Worm (Caenorhabditis elegans) whole organism, late embryonic: ENCODE measurements around the gene grd-1.
A peak's percentile ranks its signal among the peaks of the same experiment; 100 is the strongest.

Source experiments
- K02D7.2 ChIP-seq: sonication (generic microtip); optimal IDR thresholded peaks from 2 replicates; lab custom pipeline; 2017; ENCODE audit warnings: mild to moderate bottlenecking, missing genetic modification characterization, missing compliant biosample characterization
- K09A11.1 ChIP-seq: sonication (generic microtip); optimal IDR thresholded peaks from 2 replicates; lab custom pipeline; 2017; ENCODE audit warnings: antibody characterized with exemption, mild to moderate bottlenecking, missing genetic modification characterization, missing compliant biosample characterization; ENCODE audit not compliant: insufficient read depth
- T23F11.4 ChIP-seq: fragments of 200-800 bp; sonication (Bioruptor generic); optimal IDR thresholded peaks from 2 replicates; lab custom pipeline; 2018; ENCODE audit warnings: mild to moderate bottlenecking, missing genetic modification characterization, missing compliant biosample characterization
- ahr-1 ChIP-seq: sonication (generic microtip); optimal IDR thresholded peaks from 2 replicates; lab custom pipeline; 2016; ENCODE audit warnings: missing genetic modification characterization, missing compliant biosample characterization
- ama-1 ChIP-seq: fragments of 150-350 bp; optimal IDR thresholded peaks from 2 replicates; lab custom pipeline; 2014
- ceh-14 ChIP-seq: sonication (generic microtip); optimal IDR thresholded peaks from 2 replicates; lab custom pipeline; 2016; ENCODE audit warnings: missing genotype, missing genetic modification characterization, missing compliant biosample characterization
- ceh-18 ChIP-seq: sonication (generic microtip); optimal IDR thresholded peaks from 2 replicates; lab custom pipeline; 2016; ENCODE audit warnings: missing genetic modification characterization, missing compliant biosample characterization
- ceh-22 ChIP-seq: sonication (generic microtip); optimal IDR thresholded peaks from 2 replicates; lab custom pipeline; 2017; ENCODE audit warnings: missing biosample characterization, missing genetic modification characterization
- ceh-24 ChIP-seq: sonication (generic microtip); optimal IDR thresholded peaks from 2 replicates; lab custom pipeline; 2016; ENCODE audit warnings: mild to moderate bottlenecking, missing genetic modification characterization, missing compliant biosample characterization
- ceh-30 ChIP-seq: fragments of 150-350 bp; optimal IDR thresholded peaks from 2 replicates; lab custom pipeline; 2014; ENCODE audit warnings: missing biosample characterization, missing genetic modification characterization
- ceh-31 ChIP-seq: sonication (generic microtip); optimal IDR thresholded peaks from 2 replicates; lab custom pipeline; 2016; ENCODE audit warnings: missing genetic modification characterization, missing compliant biosample characterization
- ceh-34 ChIP-seq: sonication (generic microtip); optimal IDR thresholded peaks from 2 replicates; lab custom pipeline; 2016; ENCODE audit warnings: mild to moderate bottlenecking, missing genetic modification characterization, missing compliant biosample characterization
- ceh-48 ChIP-seq: sonication (generic microtip); optimal IDR thresholded peaks from 2 replicates; lab custom pipeline; 2016; ENCODE audit warnings: missing genetic modification characterization, inconsistent platforms, missing compliant biosample characterization
- ceh-9 ChIP-seq: sonication (generic microtip); optimal IDR thresholded peaks from 2 replicates; lab custom pipeline; 2016; ENCODE audit warnings: mild to moderate bottlenecking, missing genetic modification characterization, inconsistent platforms, missing compliant biosample characterization
- che-1 ChIP-seq: sonication (generic microtip); optimal IDR thresholded peaks from 2 replicates; lab custom pipeline; 2016; ENCODE audit warnings: mild to moderate bottlenecking, missing genetic modification characterization, missing compliant biosample characterization
- dmd-4 ChIP-seq: sonication (generic microtip); optimal IDR thresholded peaks from 2 replicates; lab custom pipeline; 2016; ENCODE audit warnings: borderline replicate concordance, missing genetic modification characterization, missing compliant biosample characterization
- dve-1 ChIP-seq: sonication (generic microtip); optimal IDR thresholded peaks from 2 replicates; lab custom pipeline; 2017; ENCODE audit warnings: antibody characterized with exemption, mild to moderate bottlenecking, missing genetic modification characterization, missing compliant biosample characterization
- ets-4 ChIP-seq: sonication (generic microtip); optimal IDR thresholded peaks from 2 replicates; lab custom pipeline; 2016; ENCODE audit warnings: missing genetic modification characterization, missing compliant biosample characterization
- fkh-10 ChIP-seq: fragments of 150-350 bp; optimal IDR thresholded peaks from 2 replicates; lab custom pipeline; 2014; ENCODE audit warnings: missing biosample characterization, missing genetic modification reagents, missing genetic modification characterization
- fkh-6 ChIP-seq: sonication (generic microtip); optimal IDR thresholded peaks from 2 replicates; lab custom pipeline; 2016; ENCODE audit warnings: missing genetic modification characterization, missing compliant biosample characterization
- gmeb-2 ChIP-seq: sonication (generic microtip); optimal IDR thresholded peaks from 2 replicates; lab custom pipeline; 2016; ENCODE audit warnings: missing genetic modification characterization, inconsistent platforms, missing compliant biosample characterization
- hlh-13 ChIP-seq: fragments of 200-800 bp; sonication (Bioruptor generic); optimal IDR thresholded peaks from 2 replicates; lab custom pipeline; 2018; ENCODE audit warnings: mild to moderate bottlenecking, missing genetic modification characterization, missing compliant biosample characterization
- hlh-8 ChIP-seq: sonication (generic microtip); optimal IDR thresholded peaks from 2 replicates; lab custom pipeline; 2016; ENCODE audit warnings: missing genotype, missing genetic modification characterization, missing compliant biosample characterization
- madf-2 ChIP-seq: sonication (generic microtip); optimal IDR thresholded peaks from 2 replicates; lab custom pipeline; 2017; ENCODE audit warnings: missing genetic modification characterization, missing compliant biosample characterization
- npax-4 ChIP-seq: sonication (generic microtip); optimal IDR thresholded peaks from 2 replicates; lab custom pipeline; 2016; ENCODE audit warnings: missing genetic modification characterization, missing compliant biosample characterization
- pag-3 ChIP-seq: sonication (generic microtip); optimal IDR thresholded peaks from 2 replicates; lab custom pipeline; 2016; ENCODE audit warnings: missing compliant biosample characterization, missing genetic modification characterization, borderline replicate concordance
- pax-1 ChIP-seq: fragments of 150-350 bp; optimal IDR thresholded peaks from 2 replicates; lab custom pipeline; 2014; ENCODE audit warnings: missing biosample characterization, missing genetic modification characterization
- pha-2 ChIP-seq: sonication (generic microtip); optimal IDR thresholded peaks from 2 replicates; lab custom pipeline; 2017; ENCODE audit warnings: mild to moderate bottlenecking, missing genetic modification characterization, missing compliant biosample characterization
- ref-2 ChIP-seq: sonication (generic microtip); optimal IDR thresholded peaks from 2 replicates; lab custom pipeline; 2016; ENCODE audit warnings: missing genetic modification characterization, missing compliant biosample characterization
- sdc-2 ChIP-seq: sonication (generic microtip); optimal IDR thresholded peaks from 2 replicates; lab custom pipeline; 2016; ENCODE audit warnings: missing genotype, missing genetic modification characterization, missing compliant biosample characterization
- sox-2 ChIP-seq: fragments of 200-800 bp; sonication (Bioruptor generic); IDR thresholded peaks from 2 replicates; pipeline ENCODE4 v1.3.6; 2022; ENCODE audit warnings: missing genetic modification reagents, missing genetic modification characterization, missing compliant biosample characterization
- sox-4 ChIP-seq: sonication (generic microtip); optimal IDR thresholded peaks from 2 replicates; lab custom pipeline; 2017; ENCODE audit warnings: mild to moderate bottlenecking, missing genetic modification characterization, inconsistent platforms, missing compliant biosample characterization
- ttx-3 ChIP-seq: sonication (generic microtip); optimal IDR thresholded peaks from 2 replicates; lab custom pipeline; 2016; ENCODE audit warnings: missing genetic modification reagents, missing genetic modification characterization, missing compliant biosample characterization
- unc-3 ChIP-seq, 2 experiments: fragments of 200-800 bp in 1 of 2; sonication (Bioruptor generic) in 1 of 2; sonication (generic microtip) in 1 of 2; conservative IDR thresholded peaks in 1 of 2; optimal IDR thresholded peaks in 1 of 2; 2 replicates each; pipeline versions ENCODE4 v1.3.6 to Lab custom; 2016 to 2022; ENCODE audit warnings: missing compliant biosample characterization in 2 of 2, missing genetic modification characterization in 2 of 2, missing genetic modification reagents in 1 of 2
- unc-42 ChIP-seq: sonication (generic microtip); optimal IDR thresholded peaks from 2 replicates; lab custom pipeline; 2016; ENCODE audit warnings: missing genotype, missing genetic modification characterization, missing compliant biosample characterization
- unc-55 ChIP-seq: sonication (generic microtip); optimal IDR thresholded peaks from 2 replicates; lab custom pipeline; 2017; ENCODE audit warnings: missing biosample characterization, missing genetic modification reagents, missing genetic modification characterization
- unc-86 ChIP-seq: sonication (generic microtip); optimal IDR thresholded peaks from 2 replicates; lab custom pipeline; 2016; ENCODE audit warnings: missing genetic modification characterization, missing compliant biosample characterization
- zip-5 ChIP-seq: sonication (generic microtip); optimal IDR thresholded peaks from 2 replicates; lab custom pipeline; 2016; ENCODE audit warnings: missing genetic modification characterization, missing compliant biosample characterization
- ztf-16 ChIP-seq: sonication (generic microtip); optimal IDR thresholded peaks from 2 replicates; lab custom pipeline; 2017; ENCODE audit warnings: missing genetic modification characterization, missing compliant biosample characterization

The grd-1 gene

DNA sequence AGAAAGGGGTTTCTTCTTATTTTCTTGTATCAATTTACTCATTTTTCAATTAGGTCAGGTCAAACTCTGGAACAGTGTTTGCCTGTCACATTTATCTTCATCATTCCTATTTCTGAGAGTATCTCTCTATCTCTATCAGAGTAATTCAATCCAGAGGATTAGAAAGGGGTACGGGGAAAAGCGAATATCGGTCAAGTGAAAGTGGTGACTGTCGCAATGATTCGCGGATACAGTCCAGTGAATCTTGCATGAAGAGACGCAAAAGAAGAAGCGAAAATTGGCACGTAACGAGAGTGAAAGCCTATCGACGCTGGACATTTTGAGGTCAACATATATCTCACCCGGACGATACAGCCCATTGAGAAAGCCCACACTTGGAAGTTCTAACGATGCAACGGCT, 44.4 kb upstream of the grd-1 start, which contains the start of gene lpr-4:
TSS of gene lpr-4 (plus strand) at position 328 of the 400 bp plus-strand sequence.
- TF ChIP-seq pha-2 (tag; lab: Kevin White, UChicago) (no peak), sox-4 (tag; lab: Kevin White, UChicago) (no peak), sdc-2 (tag; lab: Kevin White, UChicago) (no peak), ref-2 (tag; lab: Kevin White, UChicago) (peak; percentile 17), unc-55 (peak; percentile 21), pag-3 (tag; lab: Kevin White, UChicago) (no peak), ama-1 (lab: Kevin White, UChicago) (no peak)
- TF ChIP-seq, all 69 proteins: peak for 2

DNA sequence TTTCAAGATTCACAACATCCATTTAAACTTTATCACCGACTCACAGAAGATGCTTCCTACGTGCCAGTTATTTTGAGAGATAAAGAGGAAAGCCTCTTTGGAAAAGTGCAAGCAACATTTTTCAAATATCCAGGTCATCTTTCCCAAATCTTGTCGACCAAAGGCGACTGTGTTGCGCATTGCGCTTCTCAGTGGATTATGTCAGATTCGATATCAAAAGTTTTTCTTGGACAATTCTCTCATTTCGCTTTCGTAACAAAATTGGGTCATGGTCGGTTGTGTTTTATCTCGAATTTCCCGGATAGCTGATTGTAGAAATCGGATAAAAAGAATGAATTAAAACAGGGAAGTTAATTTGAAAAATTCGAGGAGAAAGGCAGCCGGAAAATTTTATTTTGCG, 42.0 kb upstream of the grd-1 start:
- TF ChIP-seq K02D7.2 (tag; lab: Kevin White, UChicago), result no peak
- TF ChIP-seq dmd-4 (tag; lab: Kevin White, UChicago), result no peak
- TF ChIP-seq madf-2 (tag; lab: Kevin White, UChicago), result no peak
- TF ChIP-seq fkh-6 (tag; lab: Kevin White, UChicago), result no peak
- no peak for TF ChIP-seq ttx-3 (tag; lab: Kevin White, UChicago)
- no peak for TF ChIP-seq ceh-24 (tag; lab: Kevin White, UChicago)
- TF ChIP-seq sox-4 (tag; lab: Kevin White, UChicago), result no peak
- no peak for TF ChIP-seq unc-42 (tag; lab: Kevin White, UChicago)

DNA sequence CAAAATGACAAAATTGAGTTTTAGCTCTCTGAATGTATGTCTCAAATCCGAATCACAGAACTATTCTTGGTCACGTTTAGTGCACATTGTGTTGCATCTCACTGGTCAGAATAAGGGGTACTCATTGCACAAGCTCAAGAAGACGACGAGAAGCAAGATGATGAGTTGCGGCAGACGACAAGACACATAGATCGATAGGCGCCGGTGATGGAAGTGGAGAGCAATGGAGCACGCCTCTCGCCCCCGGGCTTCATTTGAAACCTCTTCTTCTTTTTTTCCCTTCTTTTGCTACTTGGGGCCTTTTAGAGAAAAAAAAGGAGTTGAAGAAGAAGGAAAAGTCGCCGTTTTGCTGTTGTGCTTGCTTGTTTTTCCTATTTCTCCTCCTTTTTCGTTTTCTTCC, 40.9 kb upstream of the grd-1 start, which contains the start of gene apt-9:
TSS of gene apt-9 (plus strand) at position 194 of the 400 bp plus-strand sequence.
- no peak for TF ChIP-seq K02D7.2 (tag; lab: Kevin White, UChicago)
- TF ChIP-seq ceh-30 (tag; lab: Kevin White, UChicago), result no peak
- TF ChIP-seq hlh-13 (GFP tag; lab: Kevin White, UChicago), result no peak
- TF ChIP-seq ceh-9, result no peak
- no peak for TF ChIP-seq hlh-8 (tag; lab: Kevin White, UChicago)
- TF ChIP-seq ets-4 (tag; lab: Kevin White, UChicago), result no peak
- peak; percentile 43 for TF ChIP-seq unc-42 (tag; lab: Kevin White, UChicago)
- TF ChIP-seq ttx-3 (tag; lab: Kevin White, UChicago), result no peak
- TF ChIP-seq ceh-14, result peak; percentile 3
- no peak for TF ChIP-seq pax-1 (tag; lab: Kevin White, UChicago)
- TF ChIP-seq ceh-31 (tag; lab: Kevin White, UChicago), result peak; percentile 10
- no peak for TF ChIP-seq K09A11.1 (tag; lab: Kevin White, UChicago)
- TF ChIP-seq ceh-48 (tag; lab: Kevin White, UChicago), result peak; percentile 65
- TF ChIP-seq ceh-34, result no peak
- no peak for TF ChIP-seq sox-2 (GFP tag; lab: Robert Waterston, UW)
- TF ChIP-seq gmeb-2 (tag; lab: Kevin White, UChicago), result no peak
- no peak for TF ChIP-seq ceh-18
- TF ChIP-seq ceh-22 (tag; lab: Kevin White, UChicago), result no peak
- no peak for TF ChIP-seq zip-5 (tag; lab: Kevin White, UChicago)
- no peak for TF ChIP-seq fkh-10 (GFP tag; lab: Kevin White, UChicago)

DNA sequence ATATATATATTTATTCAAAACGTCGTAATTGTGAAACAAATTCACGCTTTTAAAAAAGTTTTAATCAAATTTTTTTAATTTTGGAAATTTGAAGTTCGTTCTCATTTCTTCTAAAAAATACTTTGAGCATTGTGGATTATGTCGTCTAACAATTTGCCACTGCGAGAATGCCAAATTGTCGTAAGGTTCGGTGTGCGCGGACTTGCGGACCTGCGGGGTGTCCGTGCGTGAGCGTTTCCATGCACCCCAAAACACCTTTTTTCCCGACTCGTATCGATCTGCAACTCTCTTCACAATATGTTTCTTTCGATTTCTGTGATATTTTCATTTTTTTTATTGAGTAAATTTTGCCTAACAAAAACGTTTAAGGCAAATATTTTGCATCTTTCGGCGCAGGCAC, 36.5 kb upstream of the grd-1 start:
- no peak for TF ChIP-seq ahr-1 (tag; lab: Kevin White, UChicago)
- no peak for TF ChIP-seq dve-1 (tag; lab: Kevin White, UChicago)
- no peak for TF ChIP-seq che-1 (tag; lab: Kevin White, UChicago)
- no peak for TF ChIP-seq K02D7.2 (tag; lab: Kevin White, UChicago)
- TF ChIP-seq T23F11.4 (GFP tag; lab: Kevin White, UChicago), result no peak
- no peak for TF ChIP-seq npax-4 (tag; lab: Kevin White, UChicago)
- TF ChIP-seq ceh-18, result no peak
- TF ChIP-seq unc-86 (tag; lab: Kevin White, UChicago), result no peak
- no peak for TF ChIP-seq hlh-8 (tag; lab: Kevin White, UChicago)
- no peak for TF ChIP-seq ceh-9
- TF ChIP-seq unc-3 (GFP tag; conservative IDR thresholded peaks at IDR 0.05; lab: Robert Waterston, UW), result no peak
- no peak for TF ChIP-seq unc-3 (tag; optimal IDR thresholded peaks at IDR 0.05; lab: Kevin White, UChicago)
- no peak for TF ChIP-seq ztf-16 (tag; lab: Kevin White, UChicago)
- TF ChIP-seq unc-55, result no peak
- no peak for TF ChIP-seq hlh-13 (GFP tag; lab: Kevin White, UChicago)
